Fruit fly (Drosophila melanogaster): Measurements from ENCODE around the gene janB.

Gene janB

DNA sequence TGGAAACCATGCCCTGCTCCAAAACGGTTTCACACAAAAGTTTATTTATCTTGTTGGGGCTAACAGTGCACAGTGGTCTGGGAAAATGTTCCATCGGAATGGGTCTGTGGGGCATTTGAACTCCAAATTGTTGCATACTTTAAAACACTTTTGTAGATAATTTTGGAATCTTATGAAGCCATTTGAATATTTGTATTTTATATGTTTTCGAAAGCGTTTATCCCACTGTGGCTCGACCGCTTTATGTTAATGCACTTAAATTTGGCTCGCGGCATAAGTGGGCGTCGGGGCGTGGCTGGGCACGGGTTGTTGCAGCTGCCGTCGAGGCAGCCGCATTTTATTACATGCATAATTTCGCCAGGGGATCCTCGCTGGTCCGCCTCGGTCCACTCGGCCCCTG is 33.3 kb upstream of the janB start (continued):
- TF ChIP-seq OdsH (GFP tag; optimal IDR thresholded peaks at IDR 0.05) (peak; percentile 34), CG6163 (GFP tag; IDR thresholded peaks at IDR 0.05) (peak; percentile 82), CG6808 (GFP tag; optimal IDR thresholded peaks at IDR 0.05) (no peak), CG11902 (GFP tag; optimal IDR thresholded peaks at IDR 0.05) (peak; percentile 11), eg (GFP tag; IDR thresholded peaks at IDR 0.05) (peak; percentile 75), CG11294 (GFP tag; IDR thresholded peaks at IDR 0.05) (0 out of 2 replicates have a peak, but pooled peaks have one; percentile 18), Eip75B (GFP tag; optimal IDR thresholded peaks at IDR 0.05) (peak; percentile 34), Eip78C (GFP tag) (peak; percentile 75), Met (GFP tag; optimal IDR thresholded peaks at IDR 0.05) (peak; percentile 23), CG7368 (GFP tag; optimal IDR thresholded peaks at IDR 0.05) (peak; percentile 23), ss (GFP tag; optimal IDR thresholded peaks at IDR 0.05) (no peak), CG9139 (GFP tag; optimal IDR thresholded peaks at IDR 0.05) (no peak)

DNA sequence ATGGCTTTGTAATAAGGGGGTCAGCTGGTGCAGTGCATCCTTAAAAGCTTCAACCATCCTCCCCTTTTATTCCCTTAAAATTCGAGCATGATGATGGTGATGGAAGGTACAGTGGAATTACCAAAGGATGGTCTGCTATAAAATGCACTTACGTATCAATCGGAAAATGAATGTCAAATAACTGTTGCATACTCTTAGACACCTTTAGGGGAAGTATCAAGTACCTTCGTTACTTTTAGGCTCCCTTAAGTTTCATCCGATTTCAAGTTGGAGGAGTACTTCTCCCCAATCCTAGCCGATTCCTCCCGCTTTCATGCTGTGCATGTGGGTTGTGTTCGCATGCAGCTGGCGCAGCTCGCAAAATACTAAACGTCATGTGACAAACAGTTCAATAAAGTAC is 31.7 kb upstream of the janB start:
- TF ChIP-seq Hr4 (GFP tag; optimal IDR thresholded peaks at IDR 0.05): no peak
- no peak for TF ChIP-seq CG11762 (GFP tag; optimal IDR thresholded peaks at IDR 0.05; ENCODE audit: insufficient read depth)
- no peak for TF ChIP-seq CG8632 (GFP tag; optimal IDR thresholded peaks at IDR 0.05)
- TF ChIP-seq fd85E (GFP tag; optimal IDR thresholded peaks at IDR 0.05): no peak
- no peak for TF ChIP-seq svp (GFP tag)
- TF ChIP-seq eg (GFP tag; IDR thresholded peaks at IDR 0.05): no peak
- TF ChIP-seq Sox102F (GFP tag; optimal IDR thresholded peaks at IDR 0.05): no peak
- TF ChIP-seq CG6808 (GFP tag; optimal IDR thresholded peaks at IDR 0.05): no peak
- no peak for TF ChIP-seq Eip75B (GFP tag; optimal IDR thresholded peaks at IDR 0.05)
- no peak for TF ChIP-seq Hr39 (GFP tag; optimal IDR thresholded peaks at IDR 0.05)

DNA sequence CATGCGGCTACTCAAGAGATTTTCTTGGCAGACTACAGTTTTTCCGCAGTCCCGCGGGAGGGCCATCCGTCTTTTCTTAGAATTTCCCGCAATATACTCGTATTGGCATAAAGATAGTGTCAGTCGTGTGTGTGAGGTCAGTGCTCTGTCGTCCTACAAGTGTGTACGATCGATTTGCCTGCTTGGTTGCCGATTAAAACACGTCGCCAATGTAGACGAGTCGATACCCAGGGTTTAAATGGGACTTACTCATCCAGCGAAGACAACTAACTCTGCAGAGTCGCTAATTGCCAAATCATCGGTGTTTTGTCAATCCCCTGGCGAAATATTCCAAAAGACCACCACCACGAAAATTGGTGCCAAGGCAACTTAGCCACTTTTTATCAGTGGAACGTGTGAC is 27.5 kb upstream of the janB start:
- no peak for TF ChIP-seq CG1621 (tag; optimal IDR thresholded peaks at IDR 0.05)
- TF ChIP-seq CG11294 (GFP tag; IDR thresholded peaks at IDR 0.05): no peak
- no peak for TF ChIP-seq CG3919 (GFP tag; optimal IDR thresholded peaks at IDR 0.05)
- TF ChIP-seq Sox15 (GFP tag; optimal IDR thresholded peaks at IDR 0.05): no peak
- no peak for TF ChIP-seq CG4318 (GFP tag; optimal IDR thresholded peaks at IDR 0.05)
- TF ChIP-seq Eip78C (GFP tag): peak; percentile 25

DNA sequence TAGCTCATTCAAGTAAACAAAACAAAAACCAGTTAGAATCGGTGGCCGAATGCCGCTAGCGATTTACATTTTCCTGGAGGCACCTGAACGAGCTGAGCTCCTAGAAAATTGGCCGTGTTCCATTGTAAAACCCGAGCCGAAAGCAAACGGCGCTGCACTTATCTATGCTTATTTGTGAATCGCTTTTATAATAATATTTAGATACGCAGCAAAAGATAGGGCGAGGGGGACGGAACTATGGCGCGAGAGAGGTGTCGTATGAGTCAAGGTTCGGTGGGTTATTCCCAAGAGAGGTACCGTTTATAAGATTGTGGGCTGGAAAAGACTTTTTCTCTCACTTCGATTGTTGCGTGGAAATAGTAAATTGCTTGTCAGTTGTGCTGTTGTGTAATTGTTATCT is 25.2 kb upstream of the janB start:
- no peak for TF ChIP-seq Sox102F (GFP tag; optimal IDR thresholded peaks at IDR 0.05)
- peak; percentile 45 for TF ChIP-seq svp (GFP tag)
- no peak for TF ChIP-seq spab (GFP tag; optimal IDR thresholded peaks at IDR 0.05)
- TF ChIP-seq CG1621 (tag; optimal IDR thresholded peaks at IDR 0.05): no peak
- no peak for TF ChIP-seq CG3919 (GFP tag; optimal IDR thresholded peaks at IDR 0.05)
- TF ChIP-seq cyc (GFP tag; optimal IDR thresholded peaks at IDR 0.05): no peak
- TF ChIP-seq CG11294 (GFP tag; IDR thresholded peaks at IDR 0.05): no peak
- no peak for TF ChIP-seq Gug (GFP tag; IDR thresholded peaks at IDR 0.05)
- peak; percentile 65 for TF ChIP-seq fkh (GFP tag; optimal IDR thresholded peaks at IDR 0.05)
- no peak for TF ChIP-seq acj6 (GFP tag; optimal IDR thresholded peaks at IDR 0.05)
- peak; percentile 43 for TF ChIP-seq Eip78C (GFP tag)

DNA sequence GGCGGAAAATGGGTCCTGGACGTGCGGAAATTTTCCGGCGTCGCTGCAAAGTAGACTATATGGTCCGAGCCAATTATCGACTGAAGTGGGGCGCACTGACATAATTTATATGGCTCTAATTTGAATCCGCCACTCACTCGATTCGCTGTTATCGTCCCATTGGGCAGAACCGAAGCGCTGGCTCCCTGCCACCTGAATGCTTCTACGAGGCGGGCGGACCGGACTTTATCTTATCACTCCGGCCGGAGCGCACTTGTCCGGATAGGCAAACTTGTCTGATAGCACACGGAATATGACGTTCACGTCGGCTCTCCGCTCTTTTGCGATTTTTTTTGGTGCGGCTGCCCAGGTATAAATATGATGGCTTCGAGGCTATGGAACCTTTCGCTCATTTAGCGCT is 24.0 kb upstream of the janB start:
- TF ChIP-seq Hr38 (GFP tag; optimal IDR thresholded peaks at IDR 0.05) (no peak), CG6276 (GFP tag; optimal IDR thresholded peaks at IDR 0.05) (no peak), Eip78C (GFP tag) (peak; percentile 32), CG16779 (tag; optimal IDR thresholded peaks at IDR 0.05) (no peak), Sox14 (GFP tag; optimal IDR thresholded peaks at IDR 0.05) (no peak), vri (GFP tag; optimal IDR thresholded peaks at IDR 0.05) (peak; percentile 99), CG11902 (GFP tag; optimal IDR thresholded peaks at IDR 0.05) (peak; percentile 64)

DNA sequence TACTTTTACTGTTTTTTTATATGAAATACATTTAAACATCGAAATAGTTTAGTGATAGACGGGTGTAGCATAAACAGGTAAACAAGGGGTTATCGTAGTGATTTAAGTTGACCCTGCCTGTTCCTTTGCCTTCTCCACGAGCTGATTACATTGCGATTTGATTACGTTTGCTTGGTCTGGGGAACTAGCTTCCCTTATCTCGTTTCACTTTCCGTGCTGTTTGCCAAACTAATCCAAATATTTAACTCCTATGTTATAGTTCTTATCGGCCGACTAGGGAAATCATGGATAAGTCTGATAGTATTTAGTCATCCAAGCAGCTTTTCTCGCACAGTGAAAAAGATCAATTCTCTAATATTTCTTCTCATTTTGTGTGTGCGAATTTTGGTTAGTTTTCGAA is 23.5 kb upstream of the janB start:
- no peak for TF ChIP-seq CG9139 (GFP tag; optimal IDR thresholded peaks at IDR 0.05)
- TF ChIP-seq fkh (GFP tag; optimal IDR thresholded peaks at IDR 0.05): peak; percentile 75

Data from whole organism, prepupa.